Worm (Caenorhabditis elegans): ENCODE results near the gene sre-46.

ce11 chrII:13681063-13681462, 40.1 kb downstream of the sre-46 start:
- TF ChIP-seq dao-5 (tag; optimal IDR thresholded peaks at IDR 0.05) (no peak), W03F9.2 (tag; optimal IDR thresholded peaks at IDR 0.05) (no peak), him-1 (tag; optimal IDR thresholded peaks at IDR 0.05) (no peak)

Data from whole organism, L4/young adult.